Fruit fly (Drosophila melanogaster): Measurements from ENCODE around the gene Clp.

DNA sequence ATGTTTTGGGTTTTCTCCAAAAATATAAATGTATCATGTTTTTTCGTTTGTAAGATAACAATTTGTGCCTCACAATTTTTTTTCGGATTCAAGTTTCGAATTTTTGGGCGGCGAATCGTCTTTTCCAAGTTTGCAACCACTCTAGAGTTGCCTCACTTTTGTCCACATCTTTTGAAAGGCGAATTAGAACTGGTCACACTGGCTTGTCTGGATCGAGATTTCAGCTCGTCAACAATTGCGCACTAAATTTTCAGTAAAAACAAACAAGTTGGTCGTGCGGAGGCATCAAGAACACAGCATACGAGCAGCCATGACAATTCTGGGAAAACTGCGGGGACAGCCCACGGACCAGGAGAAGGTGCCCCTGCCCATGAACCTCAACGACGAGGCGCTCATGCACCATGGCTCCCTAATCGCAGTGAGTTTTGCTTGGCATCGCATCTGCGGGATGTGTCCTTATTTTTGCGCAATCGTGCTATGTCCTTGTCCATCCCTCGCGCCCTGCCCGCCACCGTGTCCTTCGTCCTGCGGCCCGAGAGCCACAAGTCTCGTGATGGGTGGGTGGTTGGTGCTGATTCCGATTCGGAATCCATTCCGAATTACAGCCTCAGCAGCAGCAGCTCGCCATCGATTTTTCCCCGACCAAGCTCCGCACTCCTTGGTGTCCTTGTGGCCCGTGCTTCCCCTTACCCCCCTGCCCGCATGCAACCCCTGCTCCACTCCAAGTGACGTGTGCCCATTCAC is 1.6 kb downstream of the Clp start, which contains the start of gene CG3662:
- TF ChIP-seq Eip93F (GFP tag; optimal IDR thresholded peaks at IDR 0.05): no peak
- TF ChIP-seq ss (GFP tag; optimal IDR thresholded peaks at IDR 0.05): no peak
- TF ChIP-seq CG8119 (GFP tag; IDR thresholded peaks at IDR 0.05): 0 out of 3 replicates have a peak, but pooled peaks have one; percentile 22
- no peak for TF ChIP-seq Smox (GFP tag; optimal IDR thresholded peaks at IDR 0.05)
- no peak for TF ChIP-seq CG1621 (tag; optimal IDR thresholded peaks at IDR 0.05)
- TF ChIP-seq Sox102F (GFP tag; optimal IDR thresholded peaks at IDR 0.05): no peak
- TF ChIP-seq fd85E (GFP tag; optimal IDR thresholded peaks at IDR 0.05): no peak
- no peak for TF ChIP-seq cyc (GFP tag; optimal IDR thresholded peaks at IDR 0.05)

All from whole organism, prepupa.